Fruit fly (Drosophila melanogaster) Kc167 (cell line): ENCODE data around the gene CG10979.

ENCODE experiments used
- Myc ChIP-seq: fragments of >200 bp; optimal IDR thresholded peaks from 2 replicates; lab custom pipeline; 2017; ENCODE audit warnings: missing external identifiers
- insv ChIP-seq: fragments of >200 bp; optimal IDR thresholded peaks from 3 replicates; lab custom pipeline; 2018; ENCODE audit warnings: missing external identifiers
- psq ChIP-seq: fragments of >200 bp; optimal IDR thresholded peaks from 2 replicates; lab custom pipeline; 2017; ENCODE audit warnings: missing external identifiers
- ttk ChIP-seq: sonication (Bioruptor generic); optimal IDR thresholded peaks from 2 replicates; lab custom pipeline; 2017; ENCODE audit warnings: missing external identifiers

DNA sequence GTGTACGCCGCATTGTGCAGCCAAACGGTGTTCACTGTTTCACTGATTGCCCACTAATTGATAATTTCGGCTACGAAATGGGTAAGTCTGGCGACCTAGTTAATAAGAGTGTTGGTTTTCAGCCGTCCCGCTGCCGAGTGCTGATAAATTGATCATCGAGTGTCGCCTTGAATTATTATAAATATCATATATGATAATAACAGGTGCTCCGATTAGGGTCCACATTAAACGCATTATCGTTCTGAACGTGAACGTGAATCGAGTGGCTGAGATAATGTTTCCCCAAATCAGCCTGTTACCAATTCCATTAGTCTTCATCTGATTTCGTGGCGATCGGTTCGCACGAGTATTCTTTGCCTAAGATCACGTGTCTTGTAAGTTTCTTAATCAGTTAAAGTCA, 46.8 kb downstream of the CG10979 start:
- TF ChIP-seq psq (lab: Kevin White, UChicago) (no peak), insv (no peak), ttk (lab: Kevin White, UChicago) (no peak), Myc (no peak)
